Worm (Caenorhabditis elegans) whole organism, young adult: ENCODE data around the gene C25A8.1.

Experiments
- B0035.1 ChIP-seq: sonication (generic microtip); optimal IDR thresholded peaks from 2 replicates; lab custom pipeline; 2016; ENCODE audit warnings: missing genetic modification characterization, mild to moderate bottlenecking, missing compliant biosample characterization, missing genotype, missing genetic modification reagents
- B0336.3 ChIP-seq: fragments of 200-800 bp; sonication (Bioruptor generic); IDR thresholded peaks from 2 replicates; pipeline ENCODE4 v1.3.6; 2022; ENCODE audit warnings: missing genetic modification characterization, missing compliant biosample characterization
- ceh-79 ChIP-seq: sonication (generic microtip); optimal IDR thresholded peaks from 2 replicates; lab custom pipeline; 2017; ENCODE audit warnings: mild to moderate bottlenecking, missing genetic modification characterization, missing compliant biosample characterization
- mxl-1 ChIP-seq: sonication (generic microtip); optimal IDR thresholded peaks from 2 replicates; lab custom pipeline; 2016; ENCODE audit warnings: missing genetic modification characterization, missing compliant biosample characterization
- nfya-1 ChIP-seq: sonication (generic microtip); optimal IDR thresholded peaks from 2 replicates; lab custom pipeline; 2017; ENCODE audit warnings: antibody characterized with exemption, missing compliant biosample characterization, missing genetic modification characterization, borderline replicate concordance; ENCODE audit not compliant: insufficient read depth
- ztf-25 ChIP-seq: fragments of 200-800 bp; sonication (Bioruptor generic); IDR thresholded peaks from 2 replicates; pipeline ENCODE4 v1.3.6; 2022; ENCODE audit warnings: missing genetic modification reagents, missing genetic modification characterization, missing compliant biosample characterization

DNA sequence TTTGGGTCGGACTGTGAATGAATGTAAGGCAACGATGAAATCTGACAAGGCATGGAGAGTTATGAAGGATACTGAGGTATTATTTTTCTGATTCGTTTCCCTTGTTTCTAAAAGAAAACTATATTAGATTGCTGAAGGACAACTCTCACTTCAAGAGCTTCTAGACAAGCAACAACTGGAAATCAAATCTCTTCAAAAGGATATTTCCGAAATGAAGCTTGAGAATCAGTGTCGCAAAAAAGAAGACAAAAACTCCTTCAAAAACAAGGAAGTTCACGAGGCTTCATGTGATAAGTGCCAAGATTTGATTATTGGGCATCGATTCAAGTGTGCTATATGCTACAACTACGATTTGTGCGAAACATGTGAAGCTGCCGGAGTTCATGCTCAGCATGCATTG, 7.7 kb downstream of the C25A8.1 start:
- TF ChIP-seq B0336.3 (GFP tag; lab: Robert Waterston, UW) = no peak
- no peak for TF ChIP-seq nfya-1 (tag; lab: Kevin White, UChicago)
- TF ChIP-seq ztf-25 (GFP tag; lab: Robert Waterston, UW) = no peak
- TF ChIP-seq mxl-1 (tag; lab: Kevin White, UChicago) = no peak
- TF ChIP-seq B0035.1 (tag; lab: Kevin White, UChicago) = no peak
- no peak for TF ChIP-seq ceh-79 (tag; lab: Kevin White, UChicago)
